Fruit fly (Drosophila melanogaster) whole organism, embryonic: ENCODE measurements around the gene CG7953.

ENCODE experiments used
- ATbp ChIP-seq: fragments of 200-800 bp; sonication (Bioruptor generic); optimal IDR thresholded peaks from 2 replicates; lab custom pipeline; 2017; ENCODE audit warnings: missing biosample characterization, mild to moderate bottlenecking, missing genetic modification characterization, missing genetic modification reagents
- B-H1 ChIP-seq: fragments of 200-800 bp; sonication (Bioruptor generic); IDR thresholded peaks from 3 replicates; pipeline ENCODE4 v1.3.6; 2022; ENCODE audit warnings: missing biosample characterization, missing genetic modification characterization
- CG11247 ChIP-seq: fragments of 200-800 bp; sonication (Bioruptor generic); IDR thresholded peaks from 2 replicates; pipeline ENCODE4 v1.3.6; 2022; ENCODE audit warnings: missing biosample characterization, missing genetic modification characterization
- CG13296 ChIP-seq: fragments of 200-800 bp; sonication (Bioruptor generic); optimal IDR thresholded peaks from 3 replicates; lab custom pipeline; 2018; ENCODE audit warnings: missing biosample characterization, mild to moderate bottlenecking, missing genetic modification characterization
- CG14860 ChIP-seq: fragments of 200-800 bp; sonication (Bioruptor generic); IDR thresholded peaks from 3 replicates; pipeline ENCODE4 v1.3.6; 2022; ENCODE audit warnings: missing biosample characterization, missing genetic modification characterization; ENCODE audit not compliant: partially characterized antibody
- CG15601 ChIP-seq: fragments of 200-800 bp; sonication (Bioruptor generic); optimal IDR thresholded peaks from 3 replicates; lab custom pipeline; 2019; ENCODE audit warnings: missing biosample characterization, mild to moderate bottlenecking, missing genetic modification characterization, moderate library complexity
- CG1792 ChIP-seq: fragments of 200-800 bp; sonication (Bioruptor generic); optimal IDR thresholded peaks from 2 replicates; lab custom pipeline; 2016; ENCODE audit warnings: missing biosample characterization, missing genetic modification characterization
- CG18599 ChIP-seq: fragments of 200-800 bp; sonication (Bioruptor generic); optimal IDR thresholded peaks from 3 replicates; lab custom pipeline; 2017; ENCODE audit warnings: missing biosample characterization, missing genetic modification characterization, mild to moderate bottlenecking, moderate library complexity, missing genetic modification reagents
- CG2120 ChIP-seq: fragments of 200-800 bp; sonication (Bioruptor generic); optimal IDR thresholded peaks from 3 replicates; lab custom pipeline; 2016; ENCODE audit warnings: missing biosample characterization, missing genetic modification characterization
- CG3847 ChIP-seq: fragments of 200-800 bp; sonication (Bioruptor generic); IDR thresholded peaks from 2 replicates; pipeline ENCODE4 v1.3.6; 2022; ENCODE audit warnings: missing biosample characterization, missing genetic modification characterization
- CG4282 ChIP-seq: fragments of 200-800 bp; sonication (Bioruptor generic); optimal IDR thresholded peaks from 2 replicates; lab custom pipeline; 2016; ENCODE audit warnings: missing biosample characterization, missing genetic modification characterization
- CG4707 ChIP-seq: fragments of 200-800 bp; sonication (Bioruptor generic); optimal IDR thresholded peaks from 2 replicates; lab custom pipeline; 2018; ENCODE audit warnings: missing biosample characterization, mild to moderate bottlenecking, missing genetic modification characterization, moderate library complexity
- CG6254 ChIP-seq: fragments of 200-800 bp; sonication (Bioruptor generic); optimal IDR thresholded peaks from 3 replicates; lab custom pipeline; 2017; ENCODE audit warnings: mild to moderate bottlenecking, missing biosample characterization, missing genetic modification reagents, missing genetic modification characterization
- CG7786 ChIP-seq: fragments of 200-800 bp; sonication (Bioruptor generic); optimal IDR thresholded peaks from 2 replicates; lab custom pipeline; 2016; ENCODE audit warnings: missing biosample characterization, missing genetic modification characterization
- CG7839 ChIP-seq: fragments of 200-800 bp; sonication (Bioruptor generic); optimal IDR thresholded peaks from 3 replicates; lab custom pipeline; 2018; ENCODE audit warnings: missing biosample characterization, mild to moderate bottlenecking, missing genetic modification characterization, moderate library complexity
- CG9727 ChIP-seq: fragments of 200-800 bp; sonication (Bioruptor generic); optimal IDR thresholded peaks from 3 replicates; lab custom pipeline; 2017; ENCODE audit warnings: missing biosample characterization, mild to moderate bottlenecking, missing genetic modification characterization
- CoRest ChIP-seq: fragments of 200-800 bp; sonication (Bioruptor generic); optimal IDR thresholded peaks from 3 replicates; lab custom pipeline; 2018; ENCODE audit warnings: missing biosample characterization, mild to moderate bottlenecking, missing genetic modification characterization, moderate library complexity
- Dad ChIP-seq: fragments of 200-800 bp; sonication (Bioruptor generic); optimal IDR thresholded peaks from 3 replicates; lab custom pipeline; 2016; ENCODE audit warnings: missing biosample characterization, missing genetic modification characterization
- Dek ChIP-seq: fragments of 200-800 bp; sonication (Bioruptor generic); optimal IDR thresholded peaks from 3 replicates; lab custom pipeline; 2019; ENCODE audit warnings: missing biosample characterization, mild to moderate bottlenecking, missing genetic modification characterization, moderate library complexity
- Fer1 ChIP-seq: fragments of 200-800 bp; sonication (Bioruptor generic); optimal IDR thresholded peaks from 2 replicates; lab custom pipeline; 2017; ENCODE audit warnings: missing biosample characterization, mild to moderate bottlenecking, missing genetic modification characterization
- H2.0 ChIP-seq: fragments of 200-800 bp; sonication (Bioruptor generic); IDR thresholded peaks from 2 replicates; pipeline ENCODE4 v1.3.6; 2022; ENCODE audit warnings: missing biosample characterization, missing genetic modification characterization
- HHEX ChIP-seq: fragments of 200-800 bp; sonication (Bioruptor generic); optimal IDR thresholded peaks from 3 replicates; lab custom pipeline; 2017; ENCODE audit warnings: missing biosample characterization, mild to moderate bottlenecking, missing genetic modification characterization, missing genetic modification reagents
- HmgD ChIP-seq: fragments of 200-800 bp; sonication (Bioruptor generic); optimal IDR thresholded peaks from 3 replicates; lab custom pipeline; 2016; ENCODE audit warnings: missing biosample characterization, missing genetic modification characterization
- Hr39 ChIP-seq: fragments of >200 bp; optimal IDR thresholded peaks from 2 replicates; lab custom pipeline; 2017
- Hr51 ChIP-seq, 2 experiments: fragments of 200-800 bp; sonication (Bioruptor generic); optimal IDR thresholded peaks; 2 replicates in 1 of 2; 3 replicates in 1 of 2; lab custom pipeline; 2016 to 2018; ENCODE audit warnings: missing biosample characterization in 2 of 2, missing genetic modification characterization in 2 of 2, mild to moderate bottlenecking in 1 of 2, moderate library complexity in 1 of 2
- NC2β ChIP-seq: fragments of 200-800 bp; sonication (Bioruptor generic); optimal IDR thresholded peaks from 2 replicates; lab custom pipeline; 2016; ENCODE audit warnings: missing biosample characterization, missing genetic modification characterization
- Ptx1 ChIP-seq: fragments of 200-800 bp; sonication (Bioruptor generic); IDR thresholded peaks from 2 replicates; pipeline ENCODE4 v1.3.6; 2022; ENCODE audit warnings: missing biosample characterization, missing genetic modification characterization
- Sin3A ChIP-seq: fragments of >200 bp; optimal IDR thresholded peaks from 2 replicates; lab custom pipeline; 2018
- Spps ChIP-seq: fragments of 200-800 bp; sonication (Bioruptor generic); optimal IDR thresholded peaks from 2 replicates; lab custom pipeline; 2018; ENCODE audit warnings: missing biosample characterization, mild to moderate bottlenecking, missing genetic modification characterization
- Trl ChIP-seq, 3 experiments: fragments of >200 bp in 2 of 3; fragments of 200-800 bp in 1 of 3; sonication (Bioruptor generic) in 1 of 3; optimal IDR thresholded peaks; 2 replicates in 1 of 3; 3 replicates in 2 of 3; lab custom pipeline; 2016 to 2017; ENCODE audit warnings: missing biosample characterization in 1 of 3, missing genetic modification characterization in 1 of 3
- Xrp1 ChIP-seq: fragments of 200-800 bp; sonication (Bioruptor generic); IDR thresholded peaks from 2 replicates; pipeline ENCODE4 v1.3.6; 2022; ENCODE audit warnings: missing biosample characterization, missing genetic modification characterization
- ase ChIP-seq: fragments of 200-800 bp; sonication (Bioruptor generic); IDR thresholded peaks from 3 replicates; pipeline ENCODE4 v1.3.6; 2022; ENCODE audit warnings: missing biosample characterization, missing genetic modification characterization
- cas ChIP-seq: fragments of 200-800 bp; sonication (Bioruptor generic); IDR thresholded peaks from 2 replicates; pipeline ENCODE4 v1.3.6; 2022; ENCODE audit warnings: missing biosample characterization, missing genetic modification characterization
- chif ChIP-seq, 2 experiments: fragments of 200-800 bp; sonication (Bioruptor generic); optimal IDR thresholded peaks; 3 replicates each; lab custom pipeline; 2016; ENCODE audit warnings: missing biosample characterization in 2 of 2, missing genetic modification characterization in 2 of 2
- ci ChIP-seq: fragments of 200-800 bp; sonication (Bioruptor generic); IDR thresholded peaks from 3 replicates; pipeline ENCODE4 v1.3.6; 2022; ENCODE audit warnings: missing biosample characterization, missing genetic modification characterization
- crol ChIP-seq: fragments of 200-800 bp; sonication (Bioruptor generic); IDR thresholded peaks from 2 replicates; pipeline ENCODE4 v1.3.6; 2022; ENCODE audit warnings: missing biosample characterization, missing genetic modification characterization
- fd64A ChIP-seq: fragments of 200-800 bp; sonication (Bioruptor generic); optimal IDR thresholded peaks from 3 replicates; lab custom pipeline; 2018; ENCODE audit warnings: missing biosample characterization, mild to moderate bottlenecking, missing genetic modification characterization
- fru ChIP-seq: fragments of >200 bp; optimal IDR thresholded peaks from 2 replicates; lab custom pipeline; 2017
- hbn ChIP-seq: fragments of 200-800 bp; sonication (Bioruptor generic); IDR thresholded peaks from 2 replicates; pipeline ENCODE4 v1.3.6; 2022; ENCODE audit warnings: missing biosample characterization, missing genetic modification characterization; ENCODE audit not compliant: partially characterized antibody
- ken ChIP-seq: fragments of 200-800 bp; sonication (Bioruptor generic); IDR thresholded peaks from 3 replicates; pipeline ENCODE4 v1.3.6; 2022; ENCODE audit warnings: missing biosample characterization, missing genetic modification characterization
- nerfin-1 ChIP-seq: fragments of 200-800 bp; sonication (Bioruptor generic); optimal IDR thresholded peaks from 3 replicates; lab custom pipeline; 2019; ENCODE audit warnings: missing biosample characterization, mild to moderate bottlenecking, missing genetic modification characterization, moderate library complexity
- oc ChIP-seq: fragments of 200-800 bp; sonication (Bioruptor generic); optimal IDR thresholded peaks from 2 replicates; lab custom pipeline; 2018; ENCODE audit warnings: missing biosample characterization, mild to moderate bottlenecking, missing genetic modification characterization, moderate library complexity
- pb ChIP-seq: fragments of 200-800 bp; sonication (Bioruptor generic); optimal IDR thresholded peaks from 3 replicates; lab custom pipeline; 2016; ENCODE audit warnings: missing biosample characterization, missing genetic modification characterization
- pita ChIP-seq: fragments of 200-800 bp; sonication (Bioruptor generic); optimal IDR thresholded peaks from 2 replicates; lab custom pipeline; 2017; ENCODE audit warnings: missing biosample characterization, mild to moderate bottlenecking, missing genetic modification characterization
- ranshi ChIP-seq: fragments of 200-800 bp; sonication (Bioruptor generic); IDR thresholded peaks from 2 replicates; pipeline ENCODE4 v1.3.6; 2022; ENCODE audit warnings: missing biosample characterization, missing genetic modification characterization
- sisA ChIP-seq: fragments of 200-800 bp; sonication (Bioruptor generic); IDR thresholded peaks from 2 replicates; pipeline ENCODE4 v1.3.6; 2022; ENCODE audit warnings: missing biosample characterization, missing genetic modification characterization
- stwl ChIP-seq: fragments of 200-800 bp; sonication (Bioruptor generic); optimal IDR thresholded peaks from 3 replicates; lab custom pipeline; 2018; ENCODE audit warnings: missing biosample characterization, mild to moderate bottlenecking, missing genetic modification characterization, moderate library complexity
- trh ChIP-seq: fragments of 200-800 bp; sonication (Bioruptor generic); optimal IDR thresholded peaks from 2 replicates; lab custom pipeline; 2016; ENCODE audit warnings: missing biosample characterization, missing genetic modification characterization
- usp ChIP-seq: fragments of >200 bp; optimal IDR thresholded peaks from 2 replicates; lab custom pipeline; 2017; ENCODE audit warnings: missing biosample characterization, missing genetic modification characterization
- vnd ChIP-seq: fragments of 200-800 bp; sonication (Bioruptor generic); IDR thresholded peaks from 3 replicates; pipeline ENCODE4 v1.3.6; 2022; ENCODE audit warnings: missing biosample characterization, missing genetic modification characterization; ENCODE audit not compliant: partially characterized antibody

CG7953 gene

dm6 chr2L:13838647-13839390 lies 8.9 kb upstream of the CG7953 start (continued):
- no peak for TF ChIP-seq CG7786 (GFP tag; lab: Kevin White, UChicago)
- TF ChIP-seq HmgD, result no peak
- TF ChIP-seq pita (GFP tag; lab: Kevin White, UChicago), result no peak
- TF ChIP-seq nerfin-1 (tag; lab: Kevin White, UChicago), result no peak
- no peak for TF ChIP-seq CG11247
- TF ChIP-seq hbn (GFP tag; lab: Robert Waterston, UW), result no peak
- TF ChIP-seq CG4707, result no peak
- no peak for TF ChIP-seq Dad (GFP tag; lab: Kevin White, UChicago)
- peak; percentile 22 for TF ChIP-seq CG7839 (tag; lab: Kevin White, UChicago)
- 0 out of 3 replicates have a peak, but pooled peaks have one; percentile 24 for TF ChIP-seq ci (GFP tag; lab: Robert Waterston, UW)
- TF ChIP-seq ken (GFP tag; lab: Robert Waterston, UW), result 0 out of 3 replicates have a peak, but pooled peaks have one; percentile 6
- peak; percentile 67 for TF ChIP-seq CG13296 (GFP tag; lab: Kevin White, UChicago)
- TF ChIP-seq CG1792, result peak; percentile 5
- peak; percentile 9 for TF ChIP-seq CG15601
- TF ChIP-seq CG18599, result no peak
- peak; percentile 67 for TF ChIP-seq ATbp
- peak; percentile 56 for TF ChIP-seq HHEX (GFP tag; lab: Kevin White, UChicago)
- peak; percentile 10 for TF ChIP-seq CoRest
- TF ChIP-seq ase, result no peak
- TF ChIP-seq CG4282 (GFP tag; lab: Kevin White, UChicago), result no peak
- no peak; the same call in 1 of the 2 replicates for TF ChIP-seq ranshi
- peak; percentile 33 for TF ChIP-seq CG9727 (GFP tag; lab: Kevin White, UChicago)
- peak; percentile 23 for TF ChIP-seq NC2β (GFP tag; lab: Kevin White, UChicago)
- TF ChIP-seq sisA, result no peak
- no peak for TF ChIP-seq CG6254
- TF ChIP-seq fd64A, result peak; percentile 38
- no peak for TF ChIP-seq vnd (GFP tag; lab: Robert Waterston, UW)
- TF ChIP-seq stwl (tag; lab: Kevin White, UChicago), result no peak
- no peak for TF ChIP-seq H2.0 (GFP tag; lab: Robert Waterston, UW)
- TF ChIP-seq Hr39, result no peak
- TF ChIP-seq B-H1, result no peak
- TF ChIP-seq Hr51 (GFP tag; optimal IDR thresholded peaks at IDR 0.05; lab: Kevin White, UChicago), result peak in 1 of 2 experiments; percentile 43
- no peak for TF ChIP-seq Spps (tag; lab: Kevin White, UChicago)
- TF ChIP-seq pb (GFP tag; lab: Kevin White, UChicago), result no peak
- no peak for TF ChIP-seq Trl (optimal IDR thresholded peaks at IDR 0.05; lab: Kevin White, UChicago)
- TF ChIP-seq Trl (GFP tag; optimal IDR thresholded peaks at IDR 0.05; lab: Kevin White, UChicago), result peak; percentile 19
- no peak for TF ChIP-seq oc (tag; lab: Kevin White, UChicago)
- TF ChIP-seq Xrp1 (GFP tag; lab: Robert Waterston, UW), result no peak
- no peak for TF ChIP-seq cas (GFP tag; lab: Robert Waterston, UW)
- no peak for TF ChIP-seq Sin3A (lab: Kevin White, UChicago)
- TF ChIP-seq fru (lab: Kevin White, UChicago), result no peak
- no peak for TF ChIP-seq trh (GFP tag; lab: Kevin White, UChicago)
- no peak for TF ChIP-seq Ptx1
- no peak for TF ChIP-seq CG3847 (GFP tag; lab: Robert Waterston, UW)
- no peak for TF ChIP-seq CG14860 (GFP tag; lab: Robert Waterston, UW)
- TF ChIP-seq CG2120 (GFP tag; lab: Kevin White, UChicago), result peak; percentile 35
- TF ChIP-seq chif (GFP tag; optimal IDR thresholded peaks at IDR 0.05; lab: Kevin White, UChicago), result peak; percentile 10 to 28
- TF ChIP-seq usp (GFP tag; lab: Kevin White, UChicago), result no peak
- peak; percentile 39 for TF ChIP-seq Fer1 (GFP tag; lab: Kevin White, UChicago)
- TF ChIP-seq crol, result no peak
- peak; percentile 27 for TF ChIP-seq Dek (tag; lab: Kevin White, UChicago)
